Worm (Caenorhabditis elegans): Measurements from ENCODE around the gene tmc-1.

DNA sequence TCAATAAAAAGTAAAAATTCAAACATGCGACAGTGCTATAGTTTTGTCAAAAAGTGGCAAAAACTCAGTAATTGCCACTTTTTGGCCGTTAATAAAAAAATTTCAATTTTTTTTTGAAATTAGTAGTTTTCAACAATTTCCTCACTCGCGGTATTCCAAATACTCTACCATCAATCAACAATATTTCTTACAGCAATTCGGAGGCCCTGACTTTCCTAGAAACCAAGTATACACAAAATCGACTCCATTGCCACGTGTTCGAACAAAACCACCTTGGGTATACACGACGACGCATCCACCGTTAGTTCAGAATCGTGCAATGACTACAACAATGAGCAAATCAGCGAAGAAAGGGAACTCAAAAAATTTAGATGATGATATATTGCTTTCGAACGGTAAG is 9.6 kb downstream of the tmc-1 start:
- TF ChIP-seq R02D3.7 (tag; optimal IDR thresholded peaks at IDR 0.05) (no peak), ceh-28 (tag; optimal IDR thresholded peaks at IDR 0.05) (no peak)

All from whole organism, L4 larva.